Worm (Caenorhabditis elegans) whole organism, dauer: ENCODE results near the gene C04B4.5.
"Not testable (repeated sequence)": the region's sequence is repeated elsewhere in the genome, so short reads cannot be mapped to it uniquely, and the experiment has no call there.

Experiments used
- unc-62 ChIP-seq: sonication (generic microtip); optimal IDR thresholded peaks from 2 replicates; lab custom pipeline; 2017; ENCODE audit warnings: missing biosample characterization, missing genetic modification reagents, missing genetic modification characterization

The C04B4.5 gene

DNA sequence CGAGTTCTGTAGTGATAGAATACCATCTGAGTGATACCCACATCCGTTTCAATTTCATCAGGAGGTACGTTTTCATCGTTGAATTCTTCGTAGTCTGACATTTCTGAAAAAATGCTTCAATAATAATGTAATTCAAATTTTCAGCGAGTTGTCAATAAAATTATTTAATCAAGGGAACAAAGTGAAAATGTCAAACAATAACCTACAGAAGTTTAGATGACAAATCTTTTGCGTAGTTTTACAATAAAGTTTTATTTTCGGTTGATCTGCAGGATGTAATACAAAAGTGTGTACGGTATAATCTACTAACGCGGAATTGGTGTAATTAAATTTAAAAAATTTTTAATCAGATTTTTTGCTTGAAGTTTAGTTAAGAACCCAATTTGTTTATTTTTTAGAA is at the start of gene C04B4.5:
TSS of gene C04B4.5 (minus strand) at position 101 of the 400 bp plus-strand sequence.
- no peak for TF ChIP-seq unc-62 (GFP tag; lab: Kevin White, UChicago)

DNA sequence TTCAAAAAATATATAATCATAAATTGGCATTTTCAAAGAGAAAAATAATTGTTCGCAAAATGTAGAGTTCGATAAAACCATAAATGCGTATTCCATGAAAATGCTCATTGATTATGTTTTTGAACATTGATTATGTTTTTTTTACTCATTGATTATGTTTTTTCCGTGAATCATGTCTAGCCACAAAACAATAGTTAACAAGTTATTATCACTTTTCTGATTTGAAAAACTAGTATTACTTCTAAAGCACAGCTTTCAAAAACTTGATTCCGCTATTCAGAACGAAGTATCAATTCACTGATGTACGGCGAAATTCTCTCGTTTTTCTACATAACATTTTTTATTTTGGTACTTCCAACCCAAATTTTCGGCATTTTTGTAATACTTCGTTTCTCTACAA is 47.7 kb upstream of the C04B4.5 start, which contains the start of gene srd-48:
TSS of gene srd-48 (plus strand) at position 301 of the 400 bp plus-strand sequence.
- no peak for TF ChIP-seq unc-62 (GFP tag; lab: Kevin White, UChicago)

DNA sequence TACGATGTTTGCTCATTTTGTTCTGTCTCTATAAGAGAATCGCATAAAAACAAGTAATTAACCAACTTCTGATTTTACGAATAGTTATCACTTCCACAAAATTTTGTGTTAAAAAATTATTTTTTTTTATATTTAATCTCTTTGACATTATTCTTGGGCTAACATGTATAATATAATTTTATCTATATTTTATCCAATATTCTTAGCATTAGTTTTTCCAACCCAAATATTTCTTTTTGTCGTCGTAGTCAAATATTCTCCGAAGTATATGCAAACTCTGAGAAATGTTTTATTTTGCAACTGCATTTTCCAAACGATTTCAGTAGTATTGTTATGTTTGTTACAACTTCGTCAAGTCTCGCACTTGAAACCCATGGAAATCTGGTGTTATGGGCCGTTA is 45.3 kb upstream of the C04B4.5 start, which contains the start of gene srd-47:
TSS of gene srd-47 (plus strand) at position 164 of the 400 bp plus-strand sequence.
- no peak for TF ChIP-seq unc-62 (GFP tag; lab: Kevin White, UChicago)

DNA sequence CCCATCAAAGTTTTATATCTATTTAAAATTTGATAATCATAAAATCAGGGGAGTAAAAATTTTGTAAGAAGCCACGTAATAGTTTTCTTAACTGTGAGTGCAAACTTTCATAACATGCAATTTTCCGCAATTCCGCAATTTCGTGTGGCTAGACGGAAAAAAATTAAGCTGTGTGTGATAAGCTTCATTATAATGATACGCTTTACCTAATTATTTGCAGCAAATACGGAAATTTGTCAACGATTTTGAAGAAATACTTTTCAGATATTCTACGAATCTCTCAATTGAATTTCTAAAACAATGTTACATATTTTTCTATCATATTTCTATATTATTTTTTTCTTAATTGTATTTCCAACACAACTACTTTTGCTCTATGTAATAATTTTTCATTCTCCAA is 43.6 kb upstream of the C04B4.5 start, which contains the start of gene srd-46:
TSS of gene srd-46 (plus strand) at position 301 of the 400 bp plus-strand sequence.
- TF ChIP-seq unc-62 (GFP tag; lab: Kevin White, UChicago), result no peak

DNA sequence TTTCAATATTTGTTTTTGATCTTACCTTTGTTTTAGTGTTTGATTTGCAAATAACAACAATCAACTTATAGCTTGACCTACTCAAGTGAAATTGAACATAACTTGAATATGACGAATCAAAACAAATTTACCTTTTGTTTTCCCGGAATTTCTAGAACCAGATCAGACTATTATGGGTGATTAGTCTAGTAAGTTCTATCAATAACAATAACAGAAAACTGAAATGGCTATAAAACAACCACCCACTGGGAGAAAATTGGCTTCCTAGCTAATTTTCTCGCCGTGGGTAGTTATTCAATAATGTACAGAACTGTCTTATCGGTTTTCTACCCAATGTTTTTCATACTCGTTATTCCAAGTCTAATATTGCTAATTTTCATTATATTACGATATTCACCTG is 40.5 kb upstream of the C04B4.5 start, which contains the start of gene srd-45:
TSS of gene srd-45 (plus strand) at position 301 of the 400 bp plus-strand sequence.
- TF ChIP-seq unc-62 (GFP tag; lab: Kevin White, UChicago), result no peak

DNA sequence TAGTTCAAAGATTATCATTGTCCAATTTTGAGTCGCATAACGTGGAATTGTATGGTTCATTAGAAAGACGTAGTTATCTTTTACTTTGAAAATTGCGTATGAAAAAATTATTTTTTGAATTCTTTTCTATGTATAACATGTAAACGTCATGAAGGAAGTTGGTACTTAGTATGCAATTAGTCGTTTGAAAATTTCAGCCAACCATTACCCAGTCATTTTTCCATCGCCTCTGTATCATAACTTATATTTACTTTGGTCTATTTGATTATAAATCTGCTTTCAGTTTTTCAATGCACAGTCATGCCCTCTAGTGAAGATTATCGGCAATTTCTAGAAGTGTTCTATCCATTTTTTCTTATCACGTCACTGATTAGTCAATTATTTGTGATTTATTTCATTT is 38.3 kb upstream of the C04B4.5 start, which contains the start of gene srd-41:
TSS of gene srd-41 (plus strand) at position 301 of the 400 bp plus-strand sequence.
- TF ChIP-seq unc-62 (GFP tag; lab: Kevin White, UChicago), result no peak

DNA sequence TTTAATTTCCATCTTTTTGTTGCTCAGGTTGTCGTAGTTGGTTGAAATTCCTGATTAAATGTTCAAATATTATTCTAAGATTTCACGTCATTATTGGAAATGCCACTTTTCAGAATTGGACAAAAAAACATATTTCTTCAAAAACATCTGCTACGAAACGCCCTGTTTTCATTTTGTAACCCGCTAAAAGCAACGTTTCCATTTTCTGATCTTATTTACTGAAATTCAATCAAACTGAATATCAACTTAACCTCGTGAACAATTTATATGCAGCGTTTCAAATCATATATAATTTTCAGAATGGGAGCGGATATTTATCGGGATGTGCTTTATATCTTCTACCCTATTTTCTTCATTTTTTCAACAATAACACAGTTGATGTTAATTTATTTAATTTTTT is 35.3 kb upstream of the C04B4.5 start, which contains the start of gene srd-40:
TSS of gene srd-40 (plus strand) at position 301 of the 400 bp plus-strand sequence.
- TF ChIP-seq unc-62 (GFP tag; lab: Kevin White, UChicago), result no peak

DNA sequence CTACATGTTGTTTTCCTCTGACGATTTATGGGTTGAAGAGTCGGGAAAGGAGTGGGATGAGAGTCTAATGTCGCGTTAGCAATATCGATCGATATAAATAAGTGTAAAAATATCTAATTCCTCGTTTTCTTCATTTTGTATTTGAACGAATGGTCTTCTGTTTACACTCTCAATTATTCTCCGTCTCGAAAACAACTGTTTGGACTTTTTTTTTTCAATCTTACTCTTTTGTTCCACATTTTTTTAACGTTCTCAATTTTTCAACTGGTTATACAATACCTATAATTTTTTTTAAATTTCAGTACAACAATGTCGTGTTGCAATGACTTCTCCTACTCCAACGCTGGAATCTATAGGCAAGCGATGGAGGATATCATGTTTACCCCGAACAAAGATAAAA is 33.2 kb upstream of the C04B4.5 start, which contains the start of gene F17A2.13:
TSS of gene F17A2.13 (plus strand) at position 301 of the 400 bp plus-strand sequence.
- no peak for TF ChIP-seq unc-62 (GFP tag; lab: Kevin White, UChicago)

DNA sequence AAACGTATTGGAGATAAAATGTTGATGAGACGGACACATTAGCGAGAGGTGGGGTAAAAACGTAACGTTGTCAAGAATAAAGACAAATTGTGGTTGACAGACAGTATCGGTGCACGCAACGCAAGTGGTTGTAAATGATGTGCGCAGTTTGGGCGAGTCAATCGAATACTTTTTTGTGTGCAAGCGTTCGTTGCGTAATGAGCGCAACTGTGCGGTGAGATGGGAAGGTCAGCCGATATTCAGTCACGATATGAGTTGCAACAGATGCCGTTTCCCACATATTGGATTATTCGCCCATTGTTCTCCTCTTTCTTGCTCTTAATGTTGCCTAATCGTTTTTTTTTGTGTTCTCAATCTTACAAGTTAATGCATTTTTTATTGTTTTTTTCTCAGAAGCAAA is 32.6 kb upstream of the C04B4.5 start, which contains the start of gene ceh-40:
TSS of gene ceh-40 (minus strand) at position 41 of the 400 bp plus-strand sequence.
- TF ChIP-seq unc-62 (GFP tag; lab: Kevin White, UChicago), result no peak

DNA sequence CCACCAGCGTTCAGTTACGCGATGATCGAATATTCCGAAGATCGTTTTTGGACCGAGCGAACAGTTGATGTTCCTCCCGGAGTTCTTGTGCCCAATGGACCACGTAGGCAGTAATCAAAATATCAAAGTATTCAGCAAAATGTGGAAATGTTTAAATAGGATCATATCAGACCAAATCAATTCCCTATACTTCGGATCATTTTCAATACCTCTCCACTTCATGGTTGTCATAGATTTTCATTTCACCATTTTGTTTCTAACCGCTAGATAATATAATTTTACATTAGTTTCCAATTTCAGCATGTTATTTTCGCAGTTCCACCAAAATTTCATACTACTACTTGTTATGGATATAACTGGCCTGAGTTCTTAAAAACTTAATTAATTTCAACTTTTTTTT is 29.4 kb upstream of the C04B4.5 start:
- no peak for TF ChIP-seq unc-62 (GFP tag; lab: Kevin White, UChicago)

DNA sequence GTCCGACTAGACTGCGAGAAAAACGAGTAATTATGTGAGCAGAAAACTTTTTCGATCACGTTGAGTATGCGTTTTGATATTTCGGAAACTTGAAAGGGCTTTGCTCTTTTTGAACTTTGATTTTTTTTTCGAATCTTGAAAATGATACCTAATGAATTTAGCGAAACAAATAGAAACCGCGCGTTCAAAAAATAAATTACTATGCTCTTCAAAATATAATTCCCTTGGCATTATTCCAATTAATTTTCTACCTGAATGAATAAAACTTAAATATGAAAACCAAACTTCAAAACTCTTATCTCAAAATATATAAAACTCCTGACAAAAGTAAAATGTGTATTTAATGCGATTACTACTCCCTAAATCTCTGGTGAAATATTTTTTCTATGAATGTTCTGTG is 27.1 kb upstream of the C04B4.5 start, which contains the start of gene xtr-2:
TSS of gene xtr-2 (plus strand) at position 301 of the 400 bp plus-strand sequence.
- TF ChIP-seq unc-62 (GFP tag; lab: Kevin White, UChicago), result no peak

DNA sequence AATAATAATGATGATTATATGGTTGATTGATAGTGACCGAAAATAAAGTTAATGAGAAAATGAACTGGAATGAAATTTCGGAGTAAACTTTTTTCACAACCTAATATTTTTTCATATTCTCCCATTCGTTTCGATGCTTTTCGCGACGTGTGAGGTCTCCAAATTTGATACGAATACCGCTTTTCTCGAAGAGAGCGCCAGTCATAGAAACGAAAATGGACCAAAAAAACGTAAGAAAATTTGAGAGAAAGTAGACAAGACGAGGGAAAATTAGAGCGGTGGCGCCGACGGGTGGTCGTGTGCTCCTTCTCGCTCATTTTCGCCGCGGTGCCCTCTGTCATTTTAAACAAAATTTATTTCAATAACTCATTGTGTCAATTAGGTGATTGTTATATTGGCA is 26.2 kb upstream of the C04B4.5 start:
- TF ChIP-seq unc-62 (GFP tag; lab: Kevin White, UChicago), result no peak

DNA sequence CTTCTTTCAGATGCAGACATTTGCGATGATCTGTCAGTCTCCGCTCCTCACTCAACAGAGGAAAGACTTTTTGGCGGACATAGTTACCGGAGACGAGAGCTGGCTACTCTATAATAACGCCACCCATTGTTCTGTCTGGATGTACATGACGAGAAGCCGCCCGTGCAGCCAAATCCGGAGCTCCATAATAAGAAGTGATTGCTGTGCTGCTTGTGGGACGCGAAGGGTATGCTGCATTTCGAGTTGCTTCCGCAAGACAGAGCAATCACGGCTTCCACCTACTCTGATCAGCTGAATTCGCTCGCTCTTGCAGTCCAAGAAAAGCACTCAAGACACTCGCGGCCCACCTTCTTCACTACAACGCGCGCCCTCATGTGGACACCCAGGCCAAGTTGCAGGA is 25.6 kb upstream of the C04B4.5 start:
- no peak for TF ChIP-seq unc-62 (GFP tag; lab: Kevin White, UChicago)

DNA sequence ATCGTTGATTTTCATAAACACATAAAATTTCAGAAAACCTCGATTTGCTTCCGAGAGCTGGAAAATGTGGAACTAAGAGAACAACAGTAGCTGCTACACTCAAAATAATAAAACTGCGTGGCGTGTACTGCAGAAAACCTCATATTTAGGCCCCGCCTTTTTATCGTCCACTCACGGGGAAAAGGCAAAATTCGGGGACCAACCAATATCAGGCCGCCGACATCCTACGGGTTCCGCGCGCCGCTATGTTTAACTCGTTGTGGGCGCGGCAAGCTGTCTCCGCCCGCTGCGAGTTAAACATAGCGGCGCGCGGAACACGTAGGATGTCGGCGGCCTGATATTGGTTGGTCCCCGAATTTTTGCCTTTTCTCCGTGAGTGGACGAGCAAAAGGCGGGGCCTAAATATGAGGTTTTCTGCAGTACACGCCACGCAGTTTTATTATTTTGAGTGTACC is 19.9 kb upstream of the C04B4.5 start, which contains the start of gene F17A2.16:
TSS of gene F17A2.16 (plus strand) at position 405 of the 455 bp plus-strand sequence.
- TF ChIP-seq unc-62 (GFP tag; lab: Kevin White, UChicago), result not testable (repeated sequence)

DNA sequence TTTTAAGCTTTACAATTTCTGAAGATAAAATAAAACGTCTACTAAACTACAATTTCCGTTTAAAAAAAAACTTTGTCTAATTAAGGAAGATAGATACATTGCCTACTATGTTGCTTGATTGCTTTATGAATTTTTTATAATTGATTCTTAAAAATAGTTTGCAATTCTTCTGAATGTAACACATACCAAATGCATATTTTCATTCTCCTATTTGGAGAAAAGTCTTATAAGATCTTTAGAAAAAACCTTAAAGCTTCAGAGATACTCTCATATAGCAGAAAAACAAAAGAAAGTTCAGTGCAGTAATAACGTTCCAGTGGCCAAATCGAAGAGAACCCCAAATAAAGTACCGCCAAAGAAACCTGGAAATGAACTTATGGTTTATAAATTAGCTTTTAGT is 18.4 kb upstream of the C04B4.5 start, which contains the start of gene phf-32:
TSS of gene phf-32 (plus strand) at position 301 of the 400 bp plus-strand sequence.
- TF ChIP-seq unc-62 (GFP tag; lab: Kevin White, UChicago), result no peak

DNA sequence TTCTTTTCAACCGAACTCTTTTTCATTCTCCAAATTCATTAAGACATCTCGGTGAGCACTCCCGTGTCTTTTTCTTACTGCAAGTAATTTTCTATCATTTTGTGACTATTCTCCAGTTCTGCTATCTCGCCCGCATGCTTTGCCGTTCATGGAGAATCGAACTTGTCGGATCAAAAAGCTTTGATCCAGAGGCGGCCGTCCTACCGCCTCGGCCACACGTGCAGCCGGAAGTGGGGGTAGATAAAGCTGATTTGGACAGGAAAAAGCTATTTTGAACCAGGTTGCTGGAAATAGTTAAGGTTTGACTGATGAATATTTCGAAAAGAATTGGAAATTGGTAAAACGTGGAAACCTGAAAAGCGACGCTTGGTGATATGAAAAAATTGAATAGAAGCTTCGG is 16.1 kb upstream of the C04B4.5 start:
- TF ChIP-seq unc-62 (GFP tag; lab: Kevin White, UChicago), result no peak

DNA sequence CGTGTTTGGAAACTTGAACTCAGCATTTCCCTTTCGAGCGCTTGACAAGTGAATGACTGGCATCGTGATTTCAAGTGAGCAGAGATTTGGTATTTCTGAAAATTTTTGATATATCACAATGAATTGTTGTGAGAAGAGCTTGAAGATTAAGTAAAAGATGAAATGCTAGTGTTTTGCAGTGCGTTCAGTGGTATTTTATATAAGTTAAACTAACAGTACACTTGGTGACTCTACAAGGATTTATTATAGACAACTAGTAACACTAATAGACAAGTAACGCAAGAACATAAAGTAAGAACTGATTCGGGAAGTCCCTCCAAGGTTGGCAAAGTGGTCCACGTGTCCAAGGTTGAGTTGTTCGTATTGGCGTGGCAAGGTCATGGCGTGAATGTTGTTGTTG is 14.6 kb upstream of the C04B4.5 start, which contains the start of gene dot-1.3:
TSS of gene dot-1.3 (minus strand) at position 101 of the 400 bp plus-strand sequence.
- TF ChIP-seq unc-62 (GFP tag; lab: Kevin White, UChicago), result not testable (repeated sequence)
